Fruit fly (Drosophila melanogaster): ENCODE results near the gene CG6763.

CG6763 gene

DNA sequence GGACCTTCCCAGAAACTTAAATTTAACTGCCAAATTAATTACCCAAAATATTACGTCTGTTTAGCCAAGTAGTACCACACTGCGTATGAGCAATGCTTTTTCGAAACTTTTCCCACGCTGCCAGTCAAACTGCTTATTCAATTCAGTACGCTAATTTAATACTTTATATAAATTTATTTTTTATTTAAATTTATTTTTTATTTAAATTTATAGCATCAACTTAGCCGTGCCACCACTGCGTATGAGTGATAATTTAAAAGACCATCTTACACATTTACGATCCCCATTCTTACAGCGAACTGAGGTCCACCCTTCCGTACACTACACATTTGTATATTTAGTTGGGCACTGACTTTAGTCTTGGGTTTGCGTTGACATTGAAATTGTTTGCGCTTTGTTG lies 51.8 kb downstream of the CG6763 start (continued):
- 0 out of 3 replicates have a peak, but pooled peaks have one; percentile 49 for TF ChIP-seq Mrtf (GFP tag; IDR thresholded peaks at IDR 0.05)
- peak; percentile 79 for TF ChIP-seq CG13424 (tag; optimal IDR thresholded peaks at IDR 0.05)
- peak; percentile 78 for TF ChIP-seq CG10979 (tag; optimal IDR thresholded peaks at IDR 0.05)
- TF ChIP-seq chinmo (GFP tag; IDR thresholded peaks at IDR 0.05; ENCODE audit: partially characterized antibody): no peak
- peak; percentile 16 for TF ChIP-seq CG3995 (GFP tag; optimal IDR thresholded peaks at IDR 0.05)
- TF ChIP-seq crp (GFP tag; optimal IDR thresholded peaks at IDR 0.05): no peak
- TF ChIP-seq CG4360 (GFP tag; IDR thresholded peaks at IDR 0.05): no peak
- TF ChIP-seq prd (optimal IDR thresholded peaks at IDR 0.05): no peak
- TF ChIP-seq prd (GFP tag; IDR thresholded peaks at IDR 0.05): peak; percentile 52; the same call in 2 of the 3 replicates
- no peak for TF ChIP-seq CG15073 (GFP tag; optimal IDR thresholded peaks at IDR 0.05)
- TF ChIP-seq her (GFP tag; optimal IDR thresholded peaks at IDR 0.05): no peak
- peak; percentile 85 for TF ChIP-seq CG7372 (GFP tag; IDR thresholded peaks at IDR 0.05)
- no peak for TF ChIP-seq C15 (GFP tag; IDR thresholded peaks at IDR 0.05)
- peak; percentile 76 for TF ChIP-seq CG31224 (GFP tag; IDR thresholded peaks at IDR 0.05)
- peak; percentile 83 for TF ChIP-seq CG18619 (GFP tag; optimal IDR thresholded peaks at IDR 0.05)
- peak; percentile 74 for TF ChIP-seq phol (tag; optimal IDR thresholded peaks at IDR 0.05)
- TF ChIP-seq H2.0 (GFP tag; IDR thresholded peaks at IDR 0.05): peak; percentile 36
- TF ChIP-seq Oaz (GFP tag; IDR thresholded peaks at IDR 0.05): no peak
- no peak for TF ChIP-seq CG16813 (GFP tag; IDR thresholded peaks at IDR 0.05; ENCODE audit: partially characterized antibody)
- TF ChIP-seq CG9215 (GFP tag; IDR thresholded peaks at IDR 0.05): peak; percentile 71
- TF ChIP-seq ham (GFP tag; IDR thresholded peaks at IDR 0.05): peak; percentile 47; the same call in 1 of the 2 replicates
- peak; percentile 53; the same call in 1 of the 2 replicates for TF ChIP-seq stc (GFP tag; IDR thresholded peaks at IDR 0.05)
- TF ChIP-seq ro (GFP tag; IDR thresholded peaks at IDR 0.05): no peak
- TF ChIP-seq sens-2 (GFP tag; IDR thresholded peaks at IDR 0.05): no peak
- peak; percentile 47 for TF ChIP-seq CG12219 (GFP tag; optimal IDR thresholded peaks at IDR 0.05)
- TF ChIP-seq CG10431 (GFP tag; optimal IDR thresholded peaks at IDR 0.05): no peak
- TF ChIP-seq ttk (GFP tag; IDR thresholded peaks at IDR 0.05): no peak
- TF ChIP-seq CrebB (tag; optimal IDR thresholded peaks at IDR 0.05): peak; percentile 20
- peak; percentile 75 for TF ChIP-seq CG6854 (GFP tag; optimal IDR thresholded peaks at IDR 0.05)
- peak; percentile 82 for TF ChIP-seq CG6813 (GFP tag; optimal IDR thresholded peaks at IDR 0.05)
- 0 out of 2 replicates have a peak, but pooled peaks have one; percentile 23 for TF ChIP-seq CG4404 (GFP tag; IDR thresholded peaks at IDR 0.05)
- peak; percentile 88 for TF ChIP-seq CG10209 (GFP tag; optimal IDR thresholded peaks at IDR 0.05)
- TF ChIP-seq sd (tag; optimal IDR thresholded peaks at IDR 0.05): peak; percentile 69
- TF ChIP-seq Xrp1 (GFP tag; IDR thresholded peaks at IDR 0.05): peak; percentile 61; the same call in 1 of the 2 replicates
- no peak for TF ChIP-seq hb (GFP tag; IDR thresholded peaks at IDR 0.05; ENCODE audit: partially characterized antibody)
- TF ChIP-seq CG31365 (tag; optimal IDR thresholded peaks at IDR 0.05): peak; percentile 30
- no peak for TF ChIP-seq Lpt (GFP tag; optimal IDR thresholded peaks at IDR 0.05)
- TF ChIP-seq Nf-YB (GFP tag; optimal IDR thresholded peaks at IDR 0.05): peak; percentile 59
- peak; percentile 22; the same call in 1 of the 4 replicates for TF ChIP-seq Gug (GFP tag; IDR thresholded peaks at IDR 0.05)
- TF ChIP-seq CG1832 (GFP tag; optimal IDR thresholded peaks at IDR 0.05): no peak
- TF ChIP-seq CG17328 (GFP tag; IDR thresholded peaks at IDR 0.05): no peak
- 0 out of 2 replicates have a peak, but pooled peaks have one; percentile 31 for TF ChIP-seq CG8765 (GFP tag; IDR thresholded peaks at IDR 0.05)
- TF ChIP-seq CG2875 (GFP tag; optimal IDR thresholded peaks at IDR 0.05): peak; percentile 27
- TF ChIP-seq Trl (optimal IDR thresholded peaks at IDR 0.05): no peak
- TF ChIP-seq Trl (GFP tag; optimal IDR thresholded peaks at IDR 0.05): no peak
- TF ChIP-seq CG6272 (GFP tag; IDR thresholded peaks at IDR 0.05): no peak; the same call in 1 of the 2 replicates
- TF ChIP-seq TFAM (GFP tag; optimal IDR thresholded peaks at IDR 0.05): peak; percentile 7
- TF ChIP-seq Stat92E (GFP tag; optimal IDR thresholded peaks at IDR 0.05): no peak
- TF ChIP-seq Antp (GFP tag; optimal IDR thresholded peaks at IDR 0.05): no peak
- TF ChIP-seq CG13775 (GFP tag; optimal IDR thresholded peaks at IDR 0.05): peak; percentile 83
- TF ChIP-seq run (tag; optimal IDR thresholded peaks at IDR 0.05): no peak

Measured in whole organism, embryonic.